Fruit fly (Drosophila melanogaster): Measurements from ENCODE around the gene CG32448.

- peak; percentile 78 for TF ChIP-seq CG33017 (tag; optimal IDR thresholded peaks at IDR 0.05)
- TF ChIP-seq Clk (GFP tag; optimal IDR thresholded peaks at IDR 0.05), result peak; percentile 81
- peak; percentile 56 for TF ChIP-seq CG1620 (GFP tag; optimal IDR thresholded peaks at IDR 0.05)
- peak; percentile 80 for TF ChIP-seq CG7101 (tag; optimal IDR thresholded peaks at IDR 0.05)
- TF ChIP-seq kay (GFP tag; ENCODE audit: borderline replicate concordance), result peak; percentile 90
- peak; percentile 82 for TF ChIP-seq toe (GFP tag; optimal IDR thresholded peaks at IDR 0.05)
These were observed 11.7 kb upstream of the CG32448 start for dm6 chr3L:21839720-21840641.
